Worm (Caenorhabditis elegans) whole organism, early embryonic: ENCODE data around the gene C08G5.7.

Source experiments
- B0310.2 ChIP-seq: sonication (generic microtip); optimal IDR thresholded peaks from 2 replicates; lab custom pipeline; 2016; ENCODE audit warnings: mild to moderate bottlenecking, missing genetic modification characterization, missing compliant biosample characterization
- F13C5.2 ChIP-seq: sonication (generic microtip); optimal IDR thresholded peaks from 2 replicates; lab custom pipeline; 2017; ENCODE audit warnings: mild to moderate bottlenecking, missing genetic modification characterization, inconsistent platforms, missing compliant biosample characterization
- aly-1 ChIP-seq: sonication (generic microtip); optimal IDR thresholded peaks from 2 replicates; lab custom pipeline; 2016; ENCODE audit warnings: missing genetic modification characterization, missing compliant biosample characterization
- ama-1 ChIP-seq: fragments of 150-350 bp; optimal IDR thresholded peaks from 2 replicates; lab custom pipeline; 2014
- ceh-13 ChIP-seq: fragments of 200-800 bp; sonication (Bioruptor generic); optimal IDR thresholded peaks from 2 replicates; lab custom pipeline; 2018; ENCODE audit warnings: mild to moderate bottlenecking, missing genetic modification characterization, missing compliant biosample characterization
- ceh-36 ChIP-seq: sonication (generic microtip); optimal IDR thresholded peaks from 2 replicates; lab custom pipeline; 2016; ENCODE audit warnings: missing genetic modification characterization, inconsistent platforms, missing compliant biosample characterization
- ets-7 ChIP-seq: sonication (generic microtip); optimal IDR thresholded peaks from 2 replicates; lab custom pipeline; 2016; ENCODE audit warnings: missing genotype, missing genetic modification characterization, missing compliant biosample characterization
- flt-1 ChIP-seq: fragments of 200-800 bp; sonication (Bioruptor generic); IDR thresholded peaks from 2 replicates; pipeline ENCODE4 v1.3.6; 2022; ENCODE audit warnings: missing genetic modification characterization, missing compliant biosample characterization
- hmbx-1 ChIP-seq: sonication (generic microtip); optimal IDR thresholded peaks from 2 replicates; lab custom pipeline; 2016; ENCODE audit warnings: mild to moderate bottlenecking, missing genetic modification characterization, missing compliant biosample characterization
- hmg-4 ChIP-seq: fragments of 200-800 bp; sonication (Bioruptor generic); optimal IDR thresholded peaks from 2 replicates; lab custom pipeline; 2018; ENCODE audit warnings: mild to moderate bottlenecking, missing genetic modification characterization, missing compliant biosample characterization
- hnd-1 ChIP-seq: sonication (generic microtip); optimal IDR thresholded peaks from 2 replicates; lab custom pipeline; 2016; ENCODE audit warnings: missing genetic modification characterization, missing compliant biosample characterization
- pes-1 ChIP-seq: fragments of 200-800 bp; sonication (Bioruptor generic); IDR thresholded peaks from 2 replicates; pipeline ENCODE4 v1.3.6; 2022; ENCODE audit warnings: missing genetic modification reagents, missing genetic modification characterization, missing compliant biosample characterization
- scrt-1 ChIP-seq: fragments of 200-800 bp; sonication (Bioruptor generic); IDR thresholded peaks from 2 replicates; pipeline ENCODE4 v1.3.6; 2022; ENCODE audit warnings: missing genetic modification characterization, missing compliant biosample characterization
- sea-1 ChIP-seq: fragments of 200-800 bp; sonication (Bioruptor generic); conservative IDR thresholded peaks from 2 replicates; pipeline ENCODE4 v1.3.6; 2022; ENCODE audit warnings: missing genetic modification characterization, missing compliant biosample characterization
- tbx-11 ChIP-seq: fragments of 200-800 bp; sonication (Bioruptor generic); IDR thresholded peaks from 2 replicates; pipeline ENCODE4 v1.3.6; 2022; ENCODE audit warnings: missing genetic modification characterization, missing compliant biosample characterization
- tbx-37 ChIP-seq: fragments of 200-800 bp; sonication (Bioruptor generic); conservative IDR thresholded peaks from 2 replicates; pipeline ENCODE4 v1.3.6; 2022; ENCODE audit warnings: missing genetic modification reagents, missing genetic modification characterization, missing compliant biosample characterization
- tra-4 ChIP-seq: sonication (generic microtip); optimal IDR thresholded peaks from 2 replicates; lab custom pipeline; 2017; ENCODE audit warnings: missing genetic modification characterization, missing compliant biosample characterization

C08G5.7 gene

DNA sequence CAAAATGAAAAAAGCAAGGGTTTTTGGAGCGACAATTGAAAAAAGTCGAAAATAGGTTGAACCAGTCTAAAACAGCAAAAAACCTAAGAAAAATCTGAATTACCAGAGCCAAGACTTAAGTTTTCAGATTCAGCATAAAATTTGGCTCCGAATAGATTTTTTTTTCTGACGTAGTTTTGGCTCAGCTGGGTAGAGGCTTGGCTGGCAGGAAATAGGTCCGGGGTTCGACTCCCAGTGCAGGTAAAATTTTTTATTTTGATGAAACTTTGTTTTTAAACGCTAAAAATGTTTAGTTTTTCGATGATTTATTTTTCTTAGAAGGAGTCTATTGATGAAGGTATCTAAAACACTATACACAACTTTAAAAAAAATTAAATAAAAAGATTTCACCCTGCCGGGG, 10.1 kb downstream of the C08G5.7 start:
- TF ChIP-seq tbx-37 (GFP tag; lab: Robert Waterston, UW) (no peak), hnd-1 (tag; lab: Kevin White, UChicago) (no peak), ceh-36 (tag; lab: Kevin White, UChicago) (no peak), pes-1 (GFP tag; lab: Robert Waterston, UW) (no peak), ceh-13 (GFP tag; lab: Kevin White, UChicago) (no peak), B0310.2 (tag; lab: Kevin White, UChicago) (no peak), hmg-4 (GFP tag; lab: Kevin White, UChicago) (no peak)

DNA sequence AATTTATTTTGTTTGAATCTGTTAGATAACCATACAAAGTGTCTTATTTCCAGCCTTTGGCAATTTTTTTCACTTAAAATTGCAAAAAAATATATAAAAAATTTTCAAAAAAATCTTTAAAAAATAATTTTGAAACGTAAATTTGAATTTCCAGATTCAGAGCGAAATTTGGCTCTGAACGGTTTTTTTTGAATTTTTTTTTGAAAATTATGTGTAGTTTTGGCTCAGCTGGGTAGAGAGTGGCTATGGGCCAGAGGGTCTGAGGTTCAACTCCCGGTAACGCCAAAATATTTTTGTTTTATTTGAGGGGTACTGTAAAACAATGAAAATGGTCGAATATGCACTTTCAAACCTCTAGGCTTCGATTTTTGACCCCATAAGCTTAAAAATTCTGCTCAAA, 11.7 kb downstream of the C08G5.7 start:
- no peak for TF ChIP-seq hmbx-1
- TF ChIP-seq flt-1 (GFP tag; lab: Robert Waterston, UW), result no peak
- no peak for TF ChIP-seq scrt-1 (GFP tag; lab: Robert Waterston, UW)
- no peak for TF ChIP-seq tra-4 (tag; lab: Kevin White, UChicago)
- no peak for TF ChIP-seq B0310.2 (tag; lab: Kevin White, UChicago)

DNA sequence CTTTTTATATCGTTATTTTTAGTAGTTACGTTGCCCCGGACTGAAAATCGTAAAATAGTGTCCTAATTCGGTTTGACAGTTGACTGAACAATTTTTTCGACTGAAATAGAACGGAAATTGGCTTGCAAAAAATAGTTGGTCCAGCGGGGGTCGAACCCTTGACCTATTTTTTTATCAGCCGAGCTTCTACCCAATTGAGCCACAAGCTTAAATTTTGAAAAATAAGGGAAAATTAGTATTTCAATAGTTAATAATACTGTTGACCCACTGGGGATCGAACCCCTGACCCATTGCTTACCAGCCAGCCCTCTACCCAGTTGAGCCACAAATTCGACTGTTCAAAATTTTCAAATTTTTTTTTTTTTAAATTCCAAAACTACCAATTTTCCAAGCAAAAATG, 13.3 kb downstream of the C08G5.7 start:
- TF ChIP-seq tbx-37 (GFP tag; lab: Robert Waterston, UW), result no peak
- no peak for TF ChIP-seq hmg-4 (GFP tag; lab: Kevin White, UChicago)
- TF ChIP-seq hmbx-1, result no peak
- TF ChIP-seq aly-1, result no peak
- no peak for TF ChIP-seq tbx-11
- TF ChIP-seq hnd-1 (tag; lab: Kevin White, UChicago), result no peak
- no peak for TF ChIP-seq F13C5.2 (tag; lab: Kevin White, UChicago)
- TF ChIP-seq flt-1 (GFP tag; lab: Robert Waterston, UW), result no peak

DNA sequence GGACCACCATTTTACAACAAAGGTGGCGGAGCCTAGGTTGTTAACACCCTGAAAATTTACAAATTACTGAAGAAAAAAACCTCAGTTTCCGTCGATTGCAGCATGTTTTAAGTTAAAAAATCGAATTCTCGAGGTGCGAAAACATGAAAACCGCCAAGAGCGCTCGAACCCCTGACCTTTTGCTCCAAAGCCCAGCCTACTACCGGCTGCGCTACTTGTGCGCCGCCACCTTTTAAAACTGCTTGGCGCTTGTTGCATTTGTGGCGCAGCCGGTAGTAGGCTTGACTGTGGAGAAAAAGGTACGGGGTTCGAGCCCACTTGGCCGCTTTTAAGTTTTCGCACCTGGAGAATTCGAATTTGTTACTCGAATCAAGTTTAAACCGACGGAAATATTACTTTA, 15.0 kb downstream of the C08G5.7 start, which contains the start of gene snt-6:
Gene snt-6, minus strand, starts transcription at position 58 of the 400 bp plus-strand sequence.
- no peak for TF ChIP-seq tbx-11
- no peak for TF ChIP-seq tra-4 (tag; lab: Kevin White, UChicago)
- TF ChIP-seq hmbx-1, result no peak
- no peak for TF ChIP-seq pes-1 (GFP tag; lab: Robert Waterston, UW)
- TF ChIP-seq F13C5.2 (tag; lab: Kevin White, UChicago), result no peak
- no peak for TF ChIP-seq scrt-1 (GFP tag; lab: Robert Waterston, UW)
- no peak for TF ChIP-seq hmg-4 (GFP tag; lab: Kevin White, UChicago)

DNA sequence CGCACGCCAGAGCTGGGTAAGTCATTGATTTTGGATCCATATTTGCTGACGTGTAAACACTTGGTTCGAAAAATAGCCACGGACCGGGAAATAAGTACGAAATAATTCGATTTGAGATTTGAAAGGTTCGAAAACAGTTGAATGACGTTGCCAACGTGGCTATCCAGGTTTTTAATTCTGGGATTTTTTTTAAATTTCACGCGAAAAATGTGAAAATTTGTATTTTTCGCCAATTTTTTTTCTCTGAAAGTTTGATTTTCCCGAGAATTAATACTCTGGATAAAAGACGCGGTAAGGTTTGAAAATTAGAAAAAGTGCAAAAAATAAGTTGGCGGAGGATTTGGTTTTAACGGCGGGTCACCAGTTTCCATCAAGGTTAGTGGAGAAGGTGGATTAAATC, 24.3 kb downstream of the C08G5.7 start, which contains the start of gene fbxc-48:
Gene fbxc-48, minus strand, starts transcription at position 101 of the 400 bp plus-strand sequence.
- no peak for TF ChIP-seq B0310.2 (tag; lab: Kevin White, UChicago)
- TF ChIP-seq hmg-4 (GFP tag; lab: Kevin White, UChicago), result no peak
- TF ChIP-seq aly-1, result no peak
- TF ChIP-seq hmbx-1, result no peak
- TF ChIP-seq tbx-11, result no peak
- TF ChIP-seq ceh-36 (tag; lab: Kevin White, UChicago), result no peak
- TF ChIP-seq scrt-1 (GFP tag; lab: Robert Waterston, UW), result no peak

DNA sequence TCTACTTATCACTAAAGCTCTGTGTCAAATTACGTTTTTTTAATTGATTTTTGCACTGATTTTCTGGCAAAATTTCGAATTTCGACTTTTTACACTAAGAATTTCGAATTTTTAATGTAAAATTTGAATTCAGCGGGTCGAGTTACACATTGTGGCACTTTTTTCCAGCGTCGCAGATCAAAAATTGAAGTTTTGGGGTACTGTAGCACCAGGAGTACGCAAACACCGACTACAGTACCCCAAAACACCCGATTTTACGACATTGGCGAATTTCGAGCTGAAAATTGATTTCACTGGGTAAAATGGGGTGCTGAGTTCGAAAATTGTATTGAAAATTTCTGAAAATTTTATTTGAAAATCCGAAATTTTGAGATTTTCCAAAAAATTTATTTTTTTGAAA, 32.7 kb downstream of the C08G5.7 start:
- no peak for TF ChIP-seq tra-4 (tag; lab: Kevin White, UChicago)
- no peak for TF ChIP-seq tbx-37 (GFP tag; lab: Robert Waterston, UW)
- no peak for TF ChIP-seq ceh-36 (tag; lab: Kevin White, UChicago)
- TF ChIP-seq ceh-13 (GFP tag; lab: Kevin White, UChicago), result no peak
- no peak for TF ChIP-seq ama-1 (lab: Kevin White, UChicago)
- TF ChIP-seq sea-1, result no peak
- no peak for TF ChIP-seq hnd-1 (tag; lab: Kevin White, UChicago)
- TF ChIP-seq tbx-11, result no peak
- no peak for TF ChIP-seq F13C5.2 (tag; lab: Kevin White, UChicago)
- TF ChIP-seq hmg-4 (GFP tag; lab: Kevin White, UChicago), result no peak

DNA sequence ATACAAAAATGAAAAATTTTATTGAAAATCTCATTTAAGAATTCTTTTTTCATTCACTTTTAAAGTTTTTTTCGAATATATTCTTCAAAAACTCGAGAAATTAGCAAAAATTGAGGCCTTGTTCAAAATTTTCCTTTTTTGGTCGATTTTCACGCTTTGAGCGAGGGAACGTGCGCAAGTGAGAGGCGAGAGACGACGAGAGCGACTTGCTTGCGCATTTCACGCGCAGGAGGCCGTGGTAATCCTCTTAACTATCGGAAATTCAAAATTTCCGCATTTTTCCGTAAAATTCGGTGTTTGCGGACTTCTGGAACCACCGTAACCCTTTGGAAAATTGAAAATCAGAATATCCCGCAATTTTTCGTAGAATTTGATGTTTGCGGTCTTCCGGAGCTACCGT, 35.2 kb downstream of the C08G5.7 start:
- TF ChIP-seq hnd-1 (tag; lab: Kevin White, UChicago) (no peak), pes-1 (GFP tag; lab: Robert Waterston, UW) (no peak), flt-1 (GFP tag; lab: Robert Waterston, UW) (no peak), tbx-37 (GFP tag; lab: Robert Waterston, UW) (no peak)

DNA sequence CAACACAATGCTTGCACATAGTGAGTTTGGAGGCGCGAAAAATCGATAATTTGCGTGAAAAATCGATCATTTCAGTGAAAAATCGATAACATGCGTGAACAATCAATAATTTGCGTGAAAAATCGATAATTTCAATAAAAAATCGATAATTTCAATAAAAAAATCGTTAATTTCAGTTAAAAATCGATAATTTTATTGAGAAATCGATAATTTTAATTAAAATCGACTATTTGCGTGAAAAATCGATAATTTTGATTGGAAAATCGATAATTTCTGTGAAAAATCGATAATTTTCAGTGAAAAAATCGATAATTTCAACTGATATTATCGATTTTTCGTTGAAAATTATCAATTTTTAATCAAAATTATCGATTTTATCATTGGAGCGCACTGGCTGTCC, 41.1 kb downstream of the C08G5.7 start:
- no peak for TF ChIP-seq ceh-13 (GFP tag; lab: Kevin White, UChicago)
- TF ChIP-seq hmg-4 (GFP tag; lab: Kevin White, UChicago), result no peak
- TF ChIP-seq hnd-1 (tag; lab: Kevin White, UChicago), result no peak
- TF ChIP-seq ama-1 (lab: Kevin White, UChicago), result no peak
- no peak for TF ChIP-seq aly-1
- no peak for TF ChIP-seq ceh-36 (tag; lab: Kevin White, UChicago)
- TF ChIP-seq hmbx-1, result no peak
- no peak for TF ChIP-seq tbx-11
- TF ChIP-seq F13C5.2 (tag; lab: Kevin White, UChicago), result no peak
- TF ChIP-seq B0310.2 (tag; lab: Kevin White, UChicago), result no peak
- TF ChIP-seq flt-1 (GFP tag; lab: Robert Waterston, UW), result no peak
- no peak for TF ChIP-seq sea-1
- TF ChIP-seq ets-7 (tag; lab: Kevin White, UChicago), result no peak
- TF ChIP-seq tra-4 (tag; lab: Kevin White, UChicago), result no peak
- TF ChIP-seq pes-1 (GFP tag; lab: Robert Waterston, UW), result no peak
- no peak for TF ChIP-seq scrt-1 (GFP tag; lab: Robert Waterston, UW)
